Worm (Caenorhabditis elegans) whole organism, late embryonic: ENCODE data around the gene C56E6.7.

Experiments used
- F13H6.1 ChIP-seq: sonication (generic microtip); optimal IDR thresholded peaks from 2 replicates; lab custom pipeline; 2016; ENCODE audit warnings: missing genetic modification characterization, missing compliant biosample characterization
- T23F11.4 ChIP-seq: fragments of 200-800 bp; sonication (Bioruptor generic); optimal IDR thresholded peaks from 2 replicates; lab custom pipeline; 2018; ENCODE audit warnings: mild to moderate bottlenecking, missing genetic modification characterization, missing compliant biosample characterization
- ahr-1 ChIP-seq: sonication (generic microtip); optimal IDR thresholded peaks from 2 replicates; lab custom pipeline; 2016; ENCODE audit warnings: missing genetic modification characterization, missing compliant biosample characterization
- ama-1 ChIP-seq: fragments of 150-350 bp; optimal IDR thresholded peaks from 2 replicates; lab custom pipeline; 2014
- ceh-14 ChIP-seq: sonication (generic microtip); optimal IDR thresholded peaks from 2 replicates; lab custom pipeline; 2016; ENCODE audit warnings: missing genotype, missing genetic modification characterization, missing compliant biosample characterization
- ceh-18 ChIP-seq: sonication (generic microtip); optimal IDR thresholded peaks from 2 replicates; lab custom pipeline; 2016; ENCODE audit warnings: missing genetic modification characterization, missing compliant biosample characterization
- ceh-22 ChIP-seq: sonication (generic microtip); optimal IDR thresholded peaks from 2 replicates; lab custom pipeline; 2017; ENCODE audit warnings: missing biosample characterization, missing genetic modification characterization
- ceh-30 ChIP-seq: fragments of 150-350 bp; optimal IDR thresholded peaks from 2 replicates; lab custom pipeline; 2014; ENCODE audit warnings: missing biosample characterization, missing genetic modification characterization
- ceh-45 ChIP-seq: fragments of 200-800 bp; sonication (Bioruptor generic); IDR thresholded peaks from 2 replicates; pipeline ENCODE4 v1.3.6; 2022; ENCODE audit warnings: missing genetic modification reagents, missing genetic modification characterization, missing compliant biosample characterization
- ceh-48 ChIP-seq: sonication (generic microtip); optimal IDR thresholded peaks from 2 replicates; lab custom pipeline; 2016; ENCODE audit warnings: missing genetic modification characterization, inconsistent platforms, missing compliant biosample characterization
- ceh-6 ChIP-seq: fragments of 200-800 bp; sonication (Bioruptor generic); optimal IDR thresholded peaks from 2 replicates; lab custom pipeline; 2018; ENCODE audit warnings: mild to moderate bottlenecking, missing genetic modification characterization, missing compliant biosample characterization
- dmd-4 ChIP-seq: sonication (generic microtip); optimal IDR thresholded peaks from 2 replicates; lab custom pipeline; 2016; ENCODE audit warnings: borderline replicate concordance, missing genetic modification characterization, missing compliant biosample characterization
- dve-1 ChIP-seq: sonication (generic microtip); optimal IDR thresholded peaks from 2 replicates; lab custom pipeline; 2017; ENCODE audit warnings: antibody characterized with exemption, mild to moderate bottlenecking, missing genetic modification characterization, missing compliant biosample characterization
- elt-2 ChIP-seq: sonication (generic microtip); optimal IDR thresholded peaks from 2 replicates; lab custom pipeline; 2016; ENCODE audit warnings: missing genetic modification reagents, missing genetic modification characterization, missing compliant biosample characterization
- ets-4 ChIP-seq: sonication (generic microtip); optimal IDR thresholded peaks from 2 replicates; lab custom pipeline; 2016; ENCODE audit warnings: missing genetic modification characterization, missing compliant biosample characterization
- fkh-10 ChIP-seq: fragments of 150-350 bp; optimal IDR thresholded peaks from 2 replicates; lab custom pipeline; 2014; ENCODE audit warnings: missing biosample characterization, missing genetic modification reagents, missing genetic modification characterization
- fkh-6 ChIP-seq: sonication (generic microtip); optimal IDR thresholded peaks from 2 replicates; lab custom pipeline; 2016; ENCODE audit warnings: missing genetic modification characterization, missing compliant biosample characterization
- hlh-13 ChIP-seq: fragments of 200-800 bp; sonication (Bioruptor generic); optimal IDR thresholded peaks from 2 replicates; lab custom pipeline; 2018; ENCODE audit warnings: mild to moderate bottlenecking, missing genetic modification characterization, missing compliant biosample characterization
- hlh-30 ChIP-seq: sonication (generic microtip); optimal IDR thresholded peaks from 2 replicates; lab custom pipeline; 2017; ENCODE audit warnings: antibody characterized with exemption, missing genetic modification characterization, missing compliant biosample characterization; ENCODE audit not compliant: insufficient read depth
- hlh-8 ChIP-seq: sonication (generic microtip); optimal IDR thresholded peaks from 2 replicates; lab custom pipeline; 2016; ENCODE audit warnings: missing genotype, missing genetic modification characterization, missing compliant biosample characterization
- madf-2 ChIP-seq: sonication (generic microtip); optimal IDR thresholded peaks from 2 replicates; lab custom pipeline; 2017; ENCODE audit warnings: missing genetic modification characterization, missing compliant biosample characterization
- nfya-1 ChIP-seq: sonication (generic microtip); optimal IDR thresholded peaks from 2 replicates; lab custom pipeline; 2017; ENCODE audit warnings: missing genetic modification characterization, mild to moderate bottlenecking, missing compliant biosample characterization, antibody characterized with exemption, moderate library complexity
- nhr-232 ChIP-seq: sonication (generic microtip); optimal IDR thresholded peaks from 2 replicates; lab custom pipeline; 2016; ENCODE audit warnings: missing genetic modification characterization, missing compliant biosample characterization
- odd-2 ChIP-seq: sonication (generic microtip); optimal IDR thresholded peaks from 2 replicates; lab custom pipeline; 2017; ENCODE audit warnings: antibody characterized with exemption, mild to moderate bottlenecking, missing genetic modification characterization, missing compliant biosample characterization
- pat-9 ChIP-seq: fragments of 200-800 bp; sonication (Bioruptor generic); optimal IDR thresholded peaks from 2 replicates; lab custom pipeline; 2018; ENCODE audit warnings: mild to moderate bottlenecking, missing genetic modification characterization, moderate library complexity, missing compliant biosample characterization
- pha-2 ChIP-seq: sonication (generic microtip); optimal IDR thresholded peaks from 2 replicates; lab custom pipeline; 2017; ENCODE audit warnings: mild to moderate bottlenecking, missing genetic modification characterization, missing compliant biosample characterization
- pqm-1 ChIP-seq: sonication (generic microtip); optimal IDR thresholded peaks from 2 replicates; lab custom pipeline; 2016; ENCODE audit warnings: missing genetic modification characterization, missing compliant biosample characterization
- pros-1 ChIP-seq: fragments of 150-350 bp; optimal IDR thresholded peaks from 2 replicates; lab custom pipeline; 2014; ENCODE audit warnings: missing biosample characterization, missing genetic modification reagents, missing genetic modification characterization
- ref-2 ChIP-seq: sonication (generic microtip); optimal IDR thresholded peaks from 2 replicates; lab custom pipeline; 2016; ENCODE audit warnings: missing genetic modification characterization, missing compliant biosample characterization
- sox-2 ChIP-seq: fragments of 200-800 bp; sonication (Bioruptor generic); IDR thresholded peaks from 2 replicates; pipeline ENCODE4 v1.3.6; 2022; ENCODE audit warnings: missing genetic modification reagents, missing genetic modification characterization, missing compliant biosample characterization
- unc-55 ChIP-seq: sonication (generic microtip); optimal IDR thresholded peaks from 2 replicates; lab custom pipeline; 2017; ENCODE audit warnings: missing biosample characterization, missing genetic modification reagents, missing genetic modification characterization
- zip-5 ChIP-seq: sonication (generic microtip); optimal IDR thresholded peaks from 2 replicates; lab custom pipeline; 2016; ENCODE audit warnings: missing genetic modification characterization, missing compliant biosample characterization
- ztf-16 ChIP-seq: sonication (generic microtip); optimal IDR thresholded peaks from 2 replicates; lab custom pipeline; 2017; ENCODE audit warnings: missing genetic modification characterization, missing compliant biosample characterization

The C56E6.7 gene

ce11 chrII:6522622-6523254 lies 6.4 kb downstream of the C56E6.7 start (continued):
- TF ChIP-seq ceh-45 (GFP tag; lab: Robert Waterston, UW) (no peak), dve-1 (tag; lab: Kevin White, UChicago) (no peak), sox-2 (GFP tag; lab: Robert Waterston, UW) (no peak), nhr-232 (no peak), ref-2 (tag; lab: Kevin White, UChicago) (peak; percentile 39), ceh-6 (GFP tag; lab: Kevin White, UChicago) (no peak), ceh-30 (no peak), fkh-10 (no peak), zip-5 (tag; lab: Kevin White, UChicago) (no peak), odd-2 (tag; lab: Kevin White, UChicago) (no peak), elt-2 (tag; lab: Kevin White, UChicago) (no peak), dmd-4 (tag; lab: Kevin White, UChicago) (no peak), ceh-18 (tag; lab: Kevin White, UChicago) (no peak), T23F11.4 (GFP tag; lab: Kevin White, UChicago) (no peak), madf-2 (tag; lab: Kevin White, UChicago) (no peak), pha-2 (tag; lab: Kevin White, UChicago) (no peak)

- TF ChIP-seq nfya-1 (tag; lab: Kevin White, UChicago) (no peak), pqm-1 (tag; lab: Kevin White, UChicago) (no peak), hlh-8 (tag; lab: Kevin White, UChicago) (no peak), ama-1 (lab: Kevin White, UChicago) (no peak), ceh-14 (tag; lab: Kevin White, UChicago) (no peak), ceh-22 (tag; lab: Kevin White, UChicago) (no peak), fkh-6 (tag; lab: Kevin White, UChicago) (no peak), ceh-48 (no peak), madf-2 (tag; lab: Kevin White, UChicago) (no peak), unc-55 (GFP tag; lab: Kevin White, UChicago) (no peak), hlh-30 (tag; lab: Kevin White, UChicago) (no peak), pat-9 (tag; lab: Kevin White, UChicago) (no peak), ceh-30 (no peak), F13H6.1 (no peak)
Observed at ce11 chrII:6523940-6524339, 7.6 kb downstream of the C56E6.7 start.

ce11 chrII:6524501-6524977 lies 8.2 kb downstream of the C56E6.7 start, which contains the start of gene C56E6.2:
Gene C56E6.2 (plus strand): TSS chrII:6524927.
- TF ChIP-seq odd-2 (tag; lab: Kevin White, UChicago) (no peak), elt-2 (tag; lab: Kevin White, UChicago) (peak; percentile 53), unc-55 (GFP tag; lab: Kevin White, UChicago) (peak; percentile 13), ama-1 (lab: Kevin White, UChicago) (no peak), hlh-13 (GFP tag; lab: Kevin White, UChicago) (no peak)

ce11 chrII:6526136-6526684 lies 9.8 kb downstream of the C56E6.7 start:
- no peak for TF ChIP-seq fkh-6 (tag; lab: Kevin White, UChicago)
- TF ChIP-seq fkh-10: no peak
- TF ChIP-seq ets-4 (tag; lab: Kevin White, UChicago): no peak
- TF ChIP-seq pros-1 (tag; lab: Kevin White, UChicago): no peak
- no peak for TF ChIP-seq ahr-1 (tag; lab: Kevin White, UChicago)
- no peak for TF ChIP-seq ztf-16 (tag; lab: Kevin White, UChicago)
- TF ChIP-seq ref-2 (tag; lab: Kevin White, UChicago): no peak
